Fruit fly (Drosophila melanogaster): ENCODE results near the gene CG3021.
A peak's percentile ranks its signal among the peaks of the same experiment; 100 is the strongest.

CG3021 gene

DNA sequence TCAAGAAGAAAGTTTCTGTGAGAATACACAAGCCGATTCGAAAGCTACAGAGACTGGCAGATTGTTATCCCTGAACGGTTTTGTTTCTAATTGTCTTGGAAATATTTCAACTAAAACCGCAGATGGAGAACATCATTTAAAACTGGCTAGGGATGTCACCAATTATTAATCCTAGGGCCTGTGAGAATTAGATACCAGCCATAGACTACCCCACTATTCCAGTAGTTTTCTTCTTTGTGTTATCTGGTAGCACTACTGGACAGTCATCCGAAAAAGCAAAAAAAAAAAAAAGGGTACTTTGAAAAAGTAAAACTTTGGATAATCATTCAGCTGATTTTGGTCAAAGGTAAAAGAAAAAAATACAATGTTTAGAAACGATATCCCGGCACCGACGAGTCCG lies 36.4 kb upstream of the CG3021 start, which contains the start of gene CG18823:
Gene CG18823 (plus strand): TSS at position 301 of the 400 bp plus-strand sequence.
- TF ChIP-seq CG31627 (GFP tag; optimal IDR thresholded peaks at IDR 0.05) (no peak), CG7368 (GFP tag; optimal IDR thresholded peaks at IDR 0.05) (no peak), salr (GFP tag; optimal IDR thresholded peaks at IDR 0.05) (no peak)

DNA sequence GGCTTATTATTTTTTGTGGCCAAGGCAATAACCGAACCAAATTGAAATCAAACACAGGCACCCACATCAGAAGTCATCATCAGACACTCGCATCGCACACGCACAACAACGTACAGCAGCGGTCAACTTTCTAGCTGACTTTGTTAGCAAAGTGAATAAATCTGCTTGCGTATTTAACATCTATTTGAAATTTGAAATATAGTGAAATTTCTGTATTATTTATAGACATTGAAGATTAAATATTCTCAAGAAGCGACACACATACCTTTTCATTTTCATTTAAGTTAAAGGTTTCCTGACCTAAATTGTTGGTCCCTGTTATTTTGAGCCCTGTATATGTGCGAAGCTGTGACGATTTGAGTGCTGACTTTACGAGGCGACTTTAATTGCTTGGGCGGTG lies 27.7 kb upstream of the CG3021 start:
- no peak for TF ChIP-seq salr (GFP tag; optimal IDR thresholded peaks at IDR 0.05)
- TF ChIP-seq Eip78C (GFP tag) = peak; percentile 64
- no peak for TF ChIP-seq spab (GFP tag; optimal IDR thresholded peaks at IDR 0.05)
- peak; percentile 74 for TF ChIP-seq svp (GFP tag)
- TF ChIP-seq Met (GFP tag; optimal IDR thresholded peaks at IDR 0.05) = peak; percentile 12

DNA sequence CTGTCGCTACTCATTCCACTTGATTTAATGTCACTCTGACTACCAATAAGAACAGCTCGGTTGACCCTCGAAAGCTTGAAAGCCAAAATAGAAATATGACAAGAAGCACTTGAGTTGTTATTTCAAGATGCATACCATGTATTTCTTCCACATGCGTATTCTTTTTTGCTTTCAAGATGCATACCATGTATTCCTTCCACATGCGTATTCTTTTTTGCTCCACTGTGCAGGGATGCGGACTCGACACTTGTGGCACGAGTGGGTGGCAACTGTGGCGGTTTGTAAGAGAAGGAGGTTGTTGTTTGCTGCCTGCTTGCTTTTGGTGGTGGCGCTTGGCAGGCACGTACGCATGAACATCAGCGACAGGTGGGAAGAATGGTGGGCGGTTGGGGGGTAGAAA lies 20.4 kb upstream of the CG3021 start:
- TF ChIP-seq Eip78C (GFP tag) = peak; percentile 35
- TF ChIP-seq OdsH (GFP tag; optimal IDR thresholded peaks at IDR 0.05) = no peak
- TF ChIP-seq Hr4 (GFP tag; optimal IDR thresholded peaks at IDR 0.05) = no peak

DNA sequence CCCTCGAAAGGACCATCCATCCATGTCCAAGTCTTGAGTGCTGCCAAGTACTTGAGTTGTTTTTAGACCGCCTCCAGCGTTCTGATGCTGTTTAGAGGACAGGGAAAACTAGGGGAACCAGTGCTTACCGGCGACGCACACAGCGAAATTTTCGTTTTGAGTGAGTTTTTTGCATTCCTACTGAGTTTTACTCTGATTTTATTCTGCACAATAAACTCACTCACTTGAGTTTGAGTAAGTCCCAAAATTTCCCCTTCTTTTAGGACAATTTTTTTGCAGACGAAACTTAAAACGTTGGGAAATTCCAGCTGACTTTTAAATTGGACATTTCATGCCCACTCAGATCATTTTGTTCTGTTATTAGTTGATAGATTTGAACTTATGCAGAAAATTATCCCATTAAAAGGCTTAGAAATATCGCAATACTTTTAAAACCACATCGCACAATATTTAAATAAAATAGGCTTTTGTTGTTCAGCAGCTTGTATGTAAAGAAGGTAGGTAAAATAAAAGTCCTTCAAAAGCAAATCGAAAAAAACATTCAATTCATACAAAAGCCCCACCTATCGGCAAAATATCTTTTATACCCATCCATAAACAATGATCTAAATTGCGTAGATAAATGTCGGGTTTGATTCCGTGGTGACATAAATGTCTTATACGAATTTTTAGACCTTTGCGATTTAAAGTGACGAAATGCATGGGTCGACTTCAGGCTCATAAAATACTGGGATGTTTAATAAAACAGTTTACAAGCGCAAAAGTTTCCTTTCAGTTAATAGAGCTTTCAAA lies 16.9 kb upstream of the CG3021 start:
- TF ChIP-seq net (GFP tag; optimal IDR thresholded peaks at IDR 0.05) (no peak), salr (GFP tag; optimal IDR thresholded peaks at IDR 0.05) (no peak), Eip78C (GFP tag) (peak; percentile 48), Ets96B (tag; optimal IDR thresholded peaks at IDR 0.05) (no peak), CG8119 (GFP tag; IDR thresholded peaks at IDR 0.05) (no peak), cyc (GFP tag; optimal IDR thresholded peaks at IDR 0.05) (no peak), achi (GFP tag; optimal IDR thresholded peaks at IDR 0.05) (no peak), CG9139 (GFP tag; optimal IDR thresholded peaks at IDR 0.05) (no peak)

DNA sequence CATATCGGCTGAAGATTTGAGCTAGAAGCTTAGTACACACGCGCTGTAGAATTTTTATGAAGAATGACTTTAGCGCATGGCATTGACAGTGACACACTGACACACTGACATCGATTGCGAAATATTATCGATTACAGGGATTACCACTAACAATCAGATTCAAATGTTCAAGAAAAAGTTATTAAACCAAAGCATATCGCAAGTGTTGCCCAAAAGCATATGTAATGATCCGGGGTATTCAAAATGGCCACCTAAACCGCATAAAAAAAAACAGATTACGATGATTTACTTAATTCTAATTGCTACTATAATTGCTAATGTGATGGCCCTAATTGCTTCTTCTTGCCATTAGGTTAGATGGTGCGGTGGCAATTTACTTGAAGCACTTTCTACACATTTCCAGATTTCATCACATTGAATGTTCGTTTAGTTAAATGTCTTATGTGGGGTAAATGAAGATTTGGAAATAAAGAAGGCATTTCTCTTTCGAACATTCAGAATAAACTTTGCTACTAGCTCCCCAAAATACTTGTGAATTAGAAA lies 15.0 kb upstream of the CG3021 start, which contains the start of the genes TfIIA-S-2 and CG14631:
Gene TfIIA-S-2 (minus strand): TSS at position 101 of the 543 bp plus-strand sequence.
Gene CG14631 (plus strand): TSS at position 493 of the 543 bp plus-strand sequence.
- TF ChIP-seq Blimp-1 (GFP tag; optimal IDR thresholded peaks at IDR 0.05) (no peak), Sox102F (GFP tag; optimal IDR thresholded peaks at IDR 0.05) (no peak), Hr38 (GFP tag; optimal IDR thresholded peaks at IDR 0.05) (no peak), CG1621 (tag; optimal IDR thresholded peaks at IDR 0.05) (no peak), svp (GFP tag) (no peak), OdsH (GFP tag; optimal IDR thresholded peaks at IDR 0.05) (no peak), CG8119 (GFP tag; IDR thresholded peaks at IDR 0.05) (no peak), Ets96B (tag; optimal IDR thresholded peaks at IDR 0.05) (no peak)

DNA sequence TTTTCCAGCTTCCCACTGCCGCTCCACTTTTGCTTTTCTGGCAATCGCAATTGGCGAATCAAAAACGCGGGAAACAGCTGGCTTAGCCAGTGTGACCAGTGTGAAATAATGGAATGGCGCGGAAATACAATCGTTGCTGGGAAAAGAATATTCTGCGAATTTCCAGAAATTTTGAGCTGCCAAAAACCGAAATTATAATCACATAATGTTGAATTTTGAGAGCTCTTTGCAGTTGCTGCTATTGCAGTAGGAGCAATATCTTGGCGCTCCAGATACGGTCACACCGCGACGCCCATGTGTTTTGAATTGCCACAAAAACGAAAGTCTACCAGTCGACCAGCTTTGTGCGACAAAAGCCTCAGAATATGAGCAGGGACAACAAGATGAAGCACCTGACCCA lies 3.9 kb downstream of the CG3021 start, which contains the start of the genes Cdc45 and Rpp21:
Gene Cdc45 (minus strand): TSS at position 79 of the 400 bp plus-strand sequence.
Gene Rpp21 (plus strand): TSS at position 281 of the 400 bp plus-strand sequence.
- no peak for TF ChIP-seq CG7368 (GFP tag; optimal IDR thresholded peaks at IDR 0.05)
- no peak for TF ChIP-seq fkh (GFP tag; optimal IDR thresholded peaks at IDR 0.05)
- TF ChIP-seq cyc (GFP tag; optimal IDR thresholded peaks at IDR 0.05) = peak; percentile 5
- peak; percentile 6 for TF ChIP-seq CG3032 (tag; optimal IDR thresholded peaks at IDR 0.05)
- TF ChIP-seq ss (GFP tag; optimal IDR thresholded peaks at IDR 0.05) = no peak
- peak; percentile 42 for TF ChIP-seq Eip78C (GFP tag)
- no peak for TF ChIP-seq Ets96B (tag; optimal IDR thresholded peaks at IDR 0.05)
- no peak for TF ChIP-seq achi (GFP tag; optimal IDR thresholded peaks at IDR 0.05)
- TF ChIP-seq CG8119 (GFP tag; IDR thresholded peaks at IDR 0.05) = no peak
- TF ChIP-seq CG4318 (GFP tag; optimal IDR thresholded peaks at IDR 0.05) = no peak
- no peak for TF ChIP-seq lz (GFP tag; optimal IDR thresholded peaks at IDR 0.05)
- TF ChIP-seq Lpt (GFP tag; optimal IDR thresholded peaks at IDR 0.05) = no peak
- TF ChIP-seq Blimp-1 (GFP tag; optimal IDR thresholded peaks at IDR 0.05) = peak; percentile 41
- no peak for TF ChIP-seq CG9139 (GFP tag; optimal IDR thresholded peaks at IDR 0.05)
- no peak for TF ChIP-seq Sox102F (GFP tag; optimal IDR thresholded peaks at IDR 0.05)
- TF ChIP-seq CG11902 (GFP tag; optimal IDR thresholded peaks at IDR 0.05) = no peak
- TF ChIP-seq CG10631 (GFP tag; optimal IDR thresholded peaks at IDR 0.05) = no peak
- TF ChIP-seq CG15336 (GFP tag; IDR thresholded peaks at IDR 0.05) = no peak
- no peak for TF ChIP-seq CG6276 (GFP tag; optimal IDR thresholded peaks at IDR 0.05)
- no peak for TF ChIP-seq CG6163 (GFP tag; IDR thresholded peaks at IDR 0.05)
- TF ChIP-seq CG16779 (tag; optimal IDR thresholded peaks at IDR 0.05) = no peak
- no peak for TF ChIP-seq Sox14 (GFP tag; optimal IDR thresholded peaks at IDR 0.05)
